Worm (Caenorhabditis elegans) whole organism, L4 larva: ENCODE results near the gene atf-6.

Experiments used
- F10B5.3 ChIP-seq: sonication (generic microtip); optimal IDR thresholded peaks from 2 replicates; lab custom pipeline; 2016; ENCODE audit warnings: mild to moderate bottlenecking, missing genetic modification characterization, missing compliant biosample characterization
- F26F4.8 ChIP-seq: fragments of 200-800 bp; sonication (Bioruptor generic); conservative IDR thresholded peaks from 2 replicates; pipeline ENCODE4 v1.3.6; 2022; ENCODE audit warnings: missing genetic modification characterization, missing compliant biosample characterization
- F44E2.7 ChIP-seq: fragments of 200-800 bp; sonication (Bioruptor generic); IDR thresholded peaks from 2 replicates; pipeline ENCODE4 v2.1.2; 2022; ENCODE audit warnings: missing genetic modification characterization, missing compliant biosample characterization
- R02D3.7 ChIP-seq: fragments of 150-350 bp; sonication (generic microtip); optimal IDR thresholded peaks from 3 replicates; lab custom pipeline; 2014; ENCODE audit warnings: missing biosample characterization, missing genetic modification characterization
- Y75B8A.6 ChIP-seq: fragments of 200-800 bp; sonication (Bioruptor generic); IDR thresholded peaks from 2 replicates; pipeline ENCODE4 v1.3.6; 2022; ENCODE audit warnings: missing genetic modification reagents, missing genetic modification characterization, missing compliant biosample characterization
- ZK546.5 ChIP-seq, 2 experiments: sonication (generic microtip); optimal IDR thresholded peaks; 2 replicates each; lab custom pipeline; 2017; ENCODE audit warnings: missing biosample characterization in 2 of 2, missing genetic modification characterization in 2 of 2
- aly-2 ChIP-seq: sonication (generic microtip); optimal IDR thresholded peaks from 2 replicates; lab custom pipeline; 2018; ENCODE audit warnings: missing biosample characterization, missing genetic modification characterization
- ama-1 ChIP-seq: fragments of 150-350 bp; optimal IDR thresholded peaks from 2 replicates; lab custom pipeline; 2014; ENCODE audit warnings: inconsistent platforms, mixed read lengths
- arid-1 ChIP-seq: fragments of 200-800 bp; sonication (Bioruptor generic); conservative IDR thresholded peaks from 2 replicates; pipeline ENCODE4 v1.3.6; 2022; ENCODE audit warnings: missing genetic modification reagents, missing genetic modification characterization, missing compliant biosample characterization
- attf-4 ChIP-seq: sonication (generic microtip); optimal IDR thresholded peaks from 3 replicates; lab custom pipeline; 2017; ENCODE audit warnings: missing biosample characterization, missing genetic modification characterization
- ceh-20 ChIP-seq: fragments of 200-800 bp; sonication (Bioruptor generic); IDR thresholded peaks from 2 replicates; pipeline ENCODE4 v1.3.6; 2022; ENCODE audit warnings: missing genetic modification reagents, missing genetic modification characterization, missing compliant biosample characterization
- ceh-28 ChIP-seq: fragments of 150-350 bp; optimal IDR thresholded peaks from 2 replicates; lab custom pipeline; 2014; ENCODE audit warnings: missing biosample characterization, missing genetic modification reagents, missing genetic modification characterization
- ceh-62 ChIP-seq: sonication (generic microtip); optimal IDR thresholded peaks from 2 replicates; lab custom pipeline; 2017; ENCODE audit warnings: missing biosample characterization, missing genetic modification characterization
- ces-1 ChIP-seq: fragments of 150-350 bp; sonication (generic microtip); optimal IDR thresholded peaks from 4 replicates; lab custom pipeline; 2014; ENCODE audit warnings: missing biosample characterization, missing genetic modification reagents, missing genetic modification characterization
- cey-2 ChIP-seq: sonication (generic microtip); optimal IDR thresholded peaks from 3 replicates; lab custom pipeline; 2017; ENCODE audit warnings: missing genetic modification characterization, mild to moderate bottlenecking, missing compliant biosample characterization, antibody characterized with exemption, borderline replicate concordance; ENCODE audit not compliant: insufficient read depth
- ctbp-1 ChIP-seq: fragments of 200-800 bp; sonication (Bioruptor generic); IDR thresholded peaks from 2 replicates; pipeline ENCODE4 v1.3.6; 2022; ENCODE audit warnings: missing genetic modification reagents, missing genetic modification characterization, missing compliant biosample characterization
- daf-16 ChIP-seq, 3 experiments: sonication (generic microtip); optimal IDR thresholded peaks; 2 replicates each; lab custom pipeline; 2016 to 2017; ENCODE audit warnings: missing genetic modification characterization in 3 of 3, missing genetic modification reagents in 3 of 3, mild to moderate bottlenecking in 2 of 3, missing compliant biosample characterization in 2 of 3, missing biosample characterization in 1 of 3, moderate library complexity in 1 of 3
- dmd-9 ChIP-seq: fragments of 200-800 bp; sonication (Bioruptor generic); IDR thresholded peaks from 2 replicates; pipeline ENCODE4 v1.3.6; 2022; ENCODE audit warnings: missing genetic modification reagents, missing genetic modification characterization, missing compliant biosample characterization
- dve-1 ChIP-seq: sonication (generic microtip); optimal IDR thresholded peaks from 2 replicates; lab custom pipeline; 2017; ENCODE audit warnings: antibody characterized with exemption, mild to moderate bottlenecking, missing genetic modification characterization, missing compliant biosample characterization; ENCODE audit not compliant: insufficient read depth
- egl-27 ChIP-seq: sonication (generic microtip); optimal IDR thresholded peaks from 3 replicates; lab custom pipeline; 2017; ENCODE audit warnings: missing biosample characterization, missing genetic modification reagents, missing genetic modification characterization
- fkh-10 ChIP-seq: fragments of 150-350 bp; optimal IDR thresholded peaks from 2 replicates; lab custom pipeline; 2014; ENCODE audit warnings: missing biosample characterization, missing genetic modification reagents, missing genetic modification characterization
- gei-8 ChIP-seq: fragments of 200-800 bp; sonication (Bioruptor generic); optimal IDR thresholded peaks from 2 replicates; lab custom pipeline; 2018; ENCODE audit warnings: mild to moderate bottlenecking, missing genetic modification characterization, missing compliant biosample characterization
- hlh-11 ChIP-seq: fragments of 200-800 bp; sonication (Bioruptor generic); optimal IDR thresholded peaks from 2 replicates; lab custom pipeline; 2018; ENCODE audit warnings: mild to moderate bottlenecking, missing genetic modification characterization, missing compliant biosample characterization
- hlh-30 ChIP-seq: sonication (generic microtip); optimal IDR thresholded peaks from 2 replicates; lab custom pipeline; 2017; ENCODE audit warnings: antibody characterized with exemption, mild to moderate bottlenecking, missing genetic modification characterization, missing compliant biosample characterization; ENCODE audit not compliant: insufficient read depth
- jun-1 ChIP-seq: fragments of 150-350 bp; optimal IDR thresholded peaks from 2 replicates; lab custom pipeline; 2014; ENCODE audit warnings: missing biosample characterization, missing genetic modification reagents, missing genetic modification characterization
- lin-15B ChIP-seq: fragments of 150-350 bp; sonication (generic microtip); optimal IDR thresholded peaks from 3 replicates; lab custom pipeline; 2014; ENCODE audit warnings: missing biosample characterization, missing genetic modification characterization
- lin-29 ChIP-seq: fragments of 200-800 bp; sonication (Bioruptor generic); IDR thresholded peaks from 2 replicates; pipeline ENCODE4 v1.3.6; 2022; ENCODE audit warnings: missing genetic modification reagents, missing genetic modification characterization, missing compliant biosample characterization
- lin-38 ChIP-seq: fragments of 200-800 bp; sonication (Bioruptor generic); IDR thresholded peaks from 2 replicates; pipeline ENCODE4 v1.3.6; 2022; ENCODE audit warnings: missing genetic modification reagents, missing genetic modification characterization, missing compliant biosample characterization
- lin-39 ChIP-seq: fragments of 150-350 bp; optimal IDR thresholded peaks from 2 replicates; lab custom pipeline; 2014; ENCODE audit warnings: missing biosample characterization, missing genetic modification reagents, missing genetic modification characterization
- lir-3 ChIP-seq: sonication (generic microtip); optimal IDR thresholded peaks from 2 replicates; lab custom pipeline; 2016; ENCODE audit warnings: mild to moderate bottlenecking, missing genetic modification characterization, missing compliant biosample characterization
- mdl-1 ChIP-seq, 2 experiments: fragments of 150-350 bp in 1 of 2; sonication (generic microtip) in 1 of 2; optimal IDR thresholded peaks; 2 replicates each; lab custom pipeline; 2014 to 2017; ENCODE audit warnings: missing biosample characterization in 2 of 2, missing genetic modification characterization in 2 of 2
- mdt-29 ChIP-seq: fragments of 200-800 bp; sonication (Bioruptor generic); IDR thresholded peaks from 2 replicates; pipeline ENCODE4 v1.3.6; 2022; ENCODE audit warnings: missing genetic modification reagents, missing genetic modification characterization, missing compliant biosample characterization
- mep-1 ChIP-seq: fragments of 150-350 bp; sonication (generic microtip); optimal IDR thresholded peaks from 3 replicates; lab custom pipeline; 2014; ENCODE audit warnings: missing biosample characterization, missing genetic modification characterization
- mxl-2 ChIP-seq: fragments of 200-800 bp; sonication (Bioruptor generic); conservative IDR thresholded peaks from 2 replicates; pipeline ENCODE4 v1.3.6; 2022; ENCODE audit warnings: missing genetic modification reagents, missing genetic modification characterization, missing compliant biosample characterization
- mxl-3 ChIP-seq: fragments of 200-800 bp; sonication (Bioruptor generic); optimal IDR thresholded peaks from 2 replicates; lab custom pipeline; 2018; ENCODE audit warnings: mild to moderate bottlenecking, missing genetic modification characterization, missing compliant biosample characterization
- nhr-25 ChIP-seq: sonication (generic microtip); optimal IDR thresholded peaks from 2 replicates; lab custom pipeline; 2017; ENCODE audit warnings: missing genetic modification characterization, mild to moderate bottlenecking, missing compliant biosample characterization, antibody characterized with exemption, moderate library complexity, borderline replicate concordance; ENCODE audit not compliant: insufficient read depth
- nhr-28 ChIP-seq: fragments of 150-350 bp; optimal IDR thresholded peaks from 2 replicates; lab custom pipeline; 2014; ENCODE audit warnings: missing biosample characterization, missing genetic modification characterization
- nhr-42 ChIP-seq: fragments of 200-800 bp; sonication (Bioruptor generic); IDR thresholded peaks from 2 replicates; pipeline ENCODE4 v1.3.6; 2022; ENCODE audit warnings: missing genetic modification characterization, missing compliant biosample characterization
- nhr-76 ChIP-seq: fragments of 150-350 bp; optimal IDR thresholded peaks from 2 replicates; lab custom pipeline; 2014; ENCODE audit warnings: missing biosample characterization, missing genetic modification characterization
- pha-4 ChIP-seq, 2 experiments: fragments of 150-350 bp in 1 of 2; fragments of 200-800 bp in 1 of 2; sonication (Bioruptor generic) in 1 of 2; IDR thresholded peaks in 1 of 2; optimal IDR thresholded peaks in 1 of 2; 2 replicates each; pipeline versions ENCODE4 v1.3.6 to Lab custom; 2014 to 2022; ENCODE audit warnings: missing genetic modification characterization in 2 of 2, missing genetic modification reagents in 2 of 2, missing biosample characterization in 1 of 2, missing compliant biosample characterization in 1 of 2
- saeg-2 ChIP-seq: fragments of 200-800 bp; sonication (Bioruptor generic); IDR thresholded peaks from 2 replicates; pipeline ENCODE4 v1.3.6; 2022; ENCODE audit warnings: missing genetic modification reagents, missing genetic modification characterization, missing compliant biosample characterization
- sdz-12 ChIP-seq: fragments of 200-800 bp; sonication (Bioruptor generic); optimal IDR thresholded peaks from 2 replicates; lab custom pipeline; 2018; ENCODE audit warnings: mild to moderate bottlenecking, missing genetic modification characterization, missing compliant biosample characterization
- set-16 ChIP-seq: fragments of 200-800 bp; sonication (Bioruptor generic); IDR thresholded peaks from 2 replicates; pipeline ENCODE4 v1.3.6; 2022; ENCODE audit warnings: missing genetic modification reagents, missing genetic modification characterization, missing compliant biosample characterization
- spr-3 ChIP-seq: fragments of 200-800 bp; sonication (Bioruptor generic); optimal IDR thresholded peaks from 2 replicates; lab custom pipeline; 2018; ENCODE audit warnings: mild to moderate bottlenecking, missing genetic modification characterization, missing compliant biosample characterization
- tag-97 ChIP-seq: fragments of 200-800 bp; sonication (Bioruptor generic); IDR thresholded peaks from 2 replicates; pipeline ENCODE4 v1.3.6; 2022; ENCODE audit warnings: missing genetic modification characterization, missing compliant biosample characterization
- unc-62 ChIP-seq, 3 experiments: fragments of 150-350 bp in 1 of 3; sonication (generic microtip); optimal IDR thresholded peaks in 2 of 3; peaks in 1 of 3; 1 replicate in 1 of 3; 2 replicates in 2 of 3; lab custom pipeline; 2014 to 2017; ENCODE audit warnings: missing biosample characterization in 3 of 3, missing genetic modification characterization in 3 of 3, missing genetic modification reagents in 3 of 3, missing genotype in 1 of 3
- vab-7 ChIP-seq: fragments of 200-800 bp; sonication (Bioruptor generic); IDR thresholded peaks from 2 replicates; pipeline ENCODE4 v1.3.6; 2022; ENCODE audit warnings: missing genetic modification reagents, missing genetic modification characterization, missing compliant biosample characterization
- ztf-7 ChIP-seq: fragments of 150-350 bp; optimal IDR thresholded peaks from 2 replicates; lab custom pipeline; 2014; ENCODE audit warnings: missing biosample characterization, missing genetic modification characterization

The atf-6 gene

ce11 chrX:12458021-12458420 is 22.7 kb upstream of the atf-6 start (continued):
- TF ChIP-seq lin-38 (GFP tag; lab: Robert Waterston, UW) (peak; percentile 76), tag-97 (GFP tag; lab: Robert Waterston, UW) (no peak), egl-27 (no peak), R02D3.7 (tag; lab: Kevin White, UChicago) (peak; percentile 24), ZK546.5 (tag; optimal IDR thresholded peaks at IDR 0.05; lab: Kevin White, UChicago) (no peak), hlh-11 (tag; lab: Kevin White, UChicago) (peak; percentile 67), F44E2.7 (GFP tag; lab: Robert Waterston, UW) (0 out of 2 replicates have a peak, but pooled peaks have one; percentile 13), mdl-1 (tag; optimal IDR thresholded peaks at IDR 0.05; lab: Kevin White, UChicago) (peak in 1 of 2 experiments; percentile 3), lir-3 (tag; lab: Kevin White, UChicago) (peak; percentile 76), set-16 (no peak), saeg-2 (GFP tag; lab: Robert Waterston, UW) (0 out of 2 replicates have a peak, but pooled peaks have one; percentile 40), nhr-28 (tag; lab: Kevin White, UChicago) (peak; percentile 26), gei-8 (GFP tag; lab: Kevin White, UChicago) (peak; percentile 73), dmd-9 (GFP tag; lab: Robert Waterston, UW) (peak; percentile 87), nhr-42 (GFP tag; lab: Robert Waterston, UW) (0 out of 2 replicates have a peak, but pooled peaks have one; percentile 65), F26F4.8 (GFP tag; lab: Robert Waterston, UW) (peak; percentile 86), pha-4 (GFP tag; IDR thresholded peaks at IDR 0.05; lab: Robert Waterston, UW) (peak; percentile 85; the same call in 1 of the 2 replicates), pha-4 (tag; optimal IDR thresholded peaks at IDR 0.05; lab: Kevin White, UChicago) (no peak), unc-62 (GFP tag; optimal IDR thresholded peaks at IDR 0.05 in 1 of 2; lab: Kevin White, UChicago) (no peak), unc-62 (tag; optimal IDR thresholded peaks at IDR 0.05; lab: Kevin White, UChicago) (no peak), mxl-2 (GFP tag; lab: Robert Waterston, UW) (no peak), daf-16 (GFP tag; optimal IDR thresholded peaks at IDR 0.05; lab: Kevin White, UChicago) (peak; percentile 23 to 81), daf-16 (tag; optimal IDR thresholded peaks at IDR 0.05; lab: Kevin White, UChicago) (peak; percentile 73), cey-2 (tag; lab: Kevin White, UChicago) (no peak), ztf-7 (peak; percentile 74), ceh-28 (no peak), attf-4 (tag; lab: Kevin White, UChicago) (no peak), arid-1 (GFP tag; lab: Robert Waterston, UW) (peak; percentile 78), mep-1 (tag; lab: Kevin White, UChicago) (peak; percentile 77), lin-39 (no peak), ama-1 (lab: Kevin White, UChicago) (no peak), nhr-76 (tag; lab: Kevin White, UChicago) (no peak), fkh-10 (GFP tag; lab: Kevin White, UChicago) (no peak), vab-7 (peak; percentile 75), F10B5.3 (peak; percentile 67), sdz-12 (GFP tag; lab: Kevin White, UChicago) (no peak), dve-1 (tag; lab: Kevin White, UChicago) (peak; percentile 42), ceh-62 (tag; lab: Kevin White, UChicago) (no peak), ctbp-1 (GFP tag; lab: Robert Waterston, UW) (peak; percentile 52; the same call in 1 of the 2 replicates), hlh-30 (tag; lab: Kevin White, UChicago) (peak; percentile 65), nhr-25 (peak; percentile 34), lin-15B (tag; lab: Kevin White, UChicago) (no peak), ces-1 (GFP tag; lab: Kevin White, UChicago) (no peak), aly-2 (peak; percentile 64), mxl-3 (GFP tag; lab: Kevin White, UChicago) (peak; percentile 49), mdt-29 (0 out of 2 replicates have a peak, but pooled peaks have one; percentile 44), jun-1 (no peak), spr-3 (peak; percentile 32), lin-29 (GFP tag; lab: Robert Waterston, UW) (peak; percentile 56; the same call in 1 of the 2 replicates), ceh-20 (GFP tag; lab: Robert Waterston, UW) (peak; percentile 64; the same call in 1 of the 2 replicates), Y75B8A.6 (GFP tag; lab: Robert Waterston, UW) (no peak)
